Worm (Caenorhabditis elegans): ENCODE results near the gene T22D1.17.

DNA sequence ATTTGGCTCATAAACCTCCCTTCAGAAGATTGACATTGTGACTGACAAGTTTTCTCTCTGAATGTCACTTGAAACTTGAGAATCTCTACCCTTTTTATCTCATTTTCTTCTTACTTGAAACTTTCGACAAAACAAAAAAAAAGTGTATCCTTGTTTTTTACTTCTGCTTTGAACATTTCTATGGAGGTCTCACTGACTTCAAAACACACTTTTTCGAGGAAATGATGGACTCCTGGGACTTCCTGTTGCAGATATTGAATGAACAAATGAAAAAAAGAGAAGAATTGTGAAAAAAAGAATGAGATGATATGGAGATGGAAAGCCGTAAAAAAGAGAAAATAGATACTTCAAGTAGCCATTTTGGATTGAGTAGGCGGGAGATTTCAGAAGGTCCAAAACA, 35.3 kb downstream of the T22D1.17 start:
- TF ChIP-seq W03F9.2 (tag; optimal IDR thresholded peaks at IDR 0.05): no peak
- TF ChIP-seq dao-5 (tag; optimal IDR thresholded peaks at IDR 0.05): no peak
- TF ChIP-seq him-1 (tag; optimal IDR thresholded peaks at IDR 0.05): no peak
